Fruit fly (Drosophila melanogaster) whole organism, embryonic: ENCODE data around the gene Mo25.

ENCODE experiments used
- Aef1 ChIP-seq: fragments of 200-800 bp; sonication (Bioruptor generic); IDR thresholded peaks from 3 replicates; pipeline ENCODE4 v1.3.6; 2022; ENCODE audit warnings: missing biosample characterization, missing genetic modification characterization
- Antp ChIP-seq: fragments of 200-800 bp; sonication (Bioruptor generic); optimal IDR thresholded peaks from 3 replicates; lab custom pipeline; 2016; ENCODE audit warnings: missing biosample characterization, missing genetic modification characterization
- CG11560 ChIP-seq: fragments of 200-800 bp; sonication (Bioruptor generic); IDR thresholded peaks from 3 replicates; pipeline ENCODE4 v1.3.6; 2022; ENCODE audit warnings: missing biosample characterization, missing genetic modification characterization
- CG12071 ChIP-seq: fragments of 200-800 bp; sonication (Bioruptor generic); optimal IDR thresholded peaks from 3 replicates; lab custom pipeline; 2018; ENCODE audit warnings: missing biosample characterization, mild to moderate bottlenecking, missing genetic modification characterization
- CG12659 ChIP-seq: fragments of 200-800 bp; sonication (Bioruptor generic); optimal IDR thresholded peaks from 3 replicates; lab custom pipeline; 2017; ENCODE audit warnings: mild to moderate bottlenecking, missing biosample characterization, missing genetic modification reagents, missing genetic modification characterization
- CG12769 ChIP-seq: fragments of 200-800 bp; sonication (Bioruptor generic); optimal IDR thresholded peaks from 2 replicates; lab custom pipeline; 2019; ENCODE audit warnings: missing biosample characterization, mild to moderate bottlenecking, missing genetic modification characterization, moderate library complexity
- CG13424 ChIP-seq: fragments of 200-800 bp; sonication (Bioruptor generic); optimal IDR thresholded peaks from 2 replicates; lab custom pipeline; 2019; ENCODE audit warnings: missing biosample characterization, mild to moderate bottlenecking, missing genetic modification characterization, moderate library complexity
- CG15073 ChIP-seq: fragments of 200-800 bp; sonication (Bioruptor generic); optimal IDR thresholded peaks from 2 replicates; lab custom pipeline; 2016; ENCODE audit warnings: missing biosample characterization, missing genetic modification characterization
- CG15479 ChIP-seq: fragments of 200-800 bp; sonication (Bioruptor generic); optimal IDR thresholded peaks from 3 replicates; lab custom pipeline; 2019; ENCODE audit warnings: missing biosample characterization, mild to moderate bottlenecking, missing genetic modification characterization, moderate library complexity
- CG16815 ChIP-seq: fragments of 200-800 bp; sonication (Bioruptor generic); optimal IDR thresholded peaks from 3 replicates; lab custom pipeline; 2017; ENCODE audit warnings: missing biosample characterization, mild to moderate bottlenecking, missing genetic modification characterization
- CG16863 ChIP-seq: fragments of 200-800 bp; sonication (Bioruptor generic); optimal IDR thresholded peaks from 3 replicates; lab custom pipeline; 2016; ENCODE audit warnings: missing biosample characterization, missing genetic modification characterization
- CG17568 ChIP-seq: fragments of 200-800 bp; sonication (Bioruptor generic); optimal IDR thresholded peaks from 2 replicates; lab custom pipeline; 2018; ENCODE audit warnings: missing biosample characterization, mild to moderate bottlenecking, missing genetic modification characterization, moderate library complexity
- CG17912 ChIP-seq: fragments of 200-800 bp; sonication (Bioruptor generic); optimal IDR thresholded peaks from 2 replicates; lab custom pipeline; 2018; ENCODE audit warnings: missing biosample characterization, mild to moderate bottlenecking, missing genetic modification characterization
- CG18619 ChIP-seq: fragments of 200-800 bp; sonication (Bioruptor generic); optimal IDR thresholded peaks from 3 replicates; lab custom pipeline; 2017; ENCODE audit warnings: missing biosample characterization, mild to moderate bottlenecking, missing genetic modification characterization
- CG2120 ChIP-seq: fragments of 200-800 bp; sonication (Bioruptor generic); optimal IDR thresholded peaks from 3 replicates; lab custom pipeline; 2016; ENCODE audit warnings: missing biosample characterization, missing genetic modification characterization
- CG4282 ChIP-seq: fragments of 200-800 bp; sonication (Bioruptor generic); optimal IDR thresholded peaks from 2 replicates; lab custom pipeline; 2016; ENCODE audit warnings: missing biosample characterization, missing genetic modification characterization
- CG43689 ChIP-seq: fragments of 200-800 bp; sonication (Bioruptor generic); IDR thresholded peaks from 2 replicates; pipeline ENCODE4 v1.3.6; 2022; ENCODE audit warnings: missing biosample characterization, missing genetic modification characterization
- CG4730 ChIP-seq: fragments of 200-800 bp; sonication (Bioruptor generic); IDR thresholded peaks from 2 replicates; pipeline ENCODE4 v1.3.6; 2022; ENCODE audit warnings: missing biosample characterization, missing genetic modification characterization
- CG8924 ChIP-seq: fragments of 200-800 bp; optimal IDR thresholded peaks from 3 replicates; lab custom pipeline; 2019; ENCODE audit warnings: missing biosample characterization, mild to moderate bottlenecking, missing genetic modification characterization, moderate library complexity
- CrebB ChIP-seq: fragments of 200-800 bp; sonication (Bioruptor generic); optimal IDR thresholded peaks from 3 replicates; lab custom pipeline; 2018; ENCODE audit warnings: missing biosample characterization, mild to moderate bottlenecking, missing genetic modification characterization
- D ChIP-seq, 2 experiments: fragments of 200-800 bp in 1 of 2; fragments of >200 bp in 1 of 2; sonication (Bioruptor generic) in 1 of 2; optimal IDR thresholded peaks; 2 replicates in 1 of 2; 3 replicates in 1 of 2; lab custom pipeline; 2017; ENCODE audit warnings: mild to moderate bottlenecking in 1 of 2, missing biosample characterization in 1 of 2, missing genetic modification characterization in 1 of 2, missing genetic modification reagents in 1 of 2
- Dek ChIP-seq: fragments of 200-800 bp; sonication (Bioruptor generic); optimal IDR thresholded peaks from 3 replicates; lab custom pipeline; 2019; ENCODE audit warnings: missing biosample characterization, mild to moderate bottlenecking, missing genetic modification characterization, moderate library complexity
- Gsc ChIP-seq: fragments of 200-800 bp; sonication (Bioruptor generic); IDR thresholded peaks from 2 replicates; pipeline ENCODE4 v1.3.6; 2022; ENCODE audit warnings: missing biosample characterization, missing genetic modification characterization
- HLH54F ChIP-seq: fragments of 200-800 bp; sonication (Bioruptor generic); optimal IDR thresholded peaks from 3 replicates; lab custom pipeline; 2016; ENCODE audit warnings: missing biosample characterization, missing genetic modification characterization
- Hey ChIP-seq: fragments of 200-800 bp; sonication (Bioruptor generic); optimal IDR thresholded peaks from 3 replicates; lab custom pipeline; 2018; ENCODE audit warnings: missing biosample characterization, mild to moderate bottlenecking, missing genetic modification characterization
- Hr3 ChIP-seq: fragments of 200-800 bp; sonication (Bioruptor generic); optimal IDR thresholded peaks from 3 replicates; lab custom pipeline; 2016; ENCODE audit warnings: missing biosample characterization, missing genetic modification characterization
- Hsf ChIP-seq: fragments of 200-800 bp; sonication (Bioruptor generic); optimal IDR thresholded peaks from 3 replicates; lab custom pipeline; 2016; ENCODE audit warnings: missing biosample characterization, missing genetic modification characterization
- Kr ChIP-seq: fragments of 200-800 bp; sonication (Bioruptor generic); optimal IDR thresholded peaks from 2 replicates; lab custom pipeline; 2017; ENCODE audit warnings: missing biosample characterization, mild to moderate bottlenecking, missing genetic modification characterization
- MBD-R2 ChIP-seq: fragments of 200-800 bp; sonication (Bioruptor generic); IDR thresholded peaks from 2 replicates; pipeline ENCODE4 v1.3.6; 2022; ENCODE audit warnings: missing biosample characterization, missing genetic modification characterization
- NC2β ChIP-seq: fragments of 200-800 bp; sonication (Bioruptor generic); optimal IDR thresholded peaks from 2 replicates; lab custom pipeline; 2016; ENCODE audit warnings: missing biosample characterization, missing genetic modification characterization
- Nf-YB ChIP-seq: fragments of 200-800 bp; sonication (Bioruptor generic); optimal IDR thresholded peaks from 3 replicates; lab custom pipeline; 2019; ENCODE audit warnings: missing biosample characterization, mild to moderate bottlenecking, missing genetic modification characterization, moderate library complexity
- NfI ChIP-seq: fragments of 200-800 bp; sonication (Bioruptor generic); optimal IDR thresholded peaks from 3 replicates; lab custom pipeline; 2018; ENCODE audit warnings: missing biosample characterization, mild to moderate bottlenecking, missing genetic modification characterization, moderate library complexity
- Oaz ChIP-seq: fragments of 200-800 bp; sonication (Bioruptor generic); IDR thresholded peaks from 2 replicates; pipeline ENCODE4 v1.3.6; 2022; ENCODE audit warnings: missing biosample characterization, missing genetic modification characterization
- Ravus ChIP-seq: fragments of 200-800 bp; sonication (Bioruptor generic); IDR thresholded peaks from 2 replicates; pipeline ENCODE4 v1.3.6; 2022; ENCODE audit warnings: missing biosample characterization, missing genetic modification characterization
- ara ChIP-seq: fragments of 200-800 bp; sonication (Bioruptor generic); IDR thresholded peaks from 2 replicates; pipeline ENCODE4 v1.3.6; 2022; ENCODE audit warnings: missing biosample characterization, missing genetic modification characterization
- bcd ChIP-seq: fragments of 200-800 bp; sonication (Bioruptor generic); optimal IDR thresholded peaks from 2 replicates; lab custom pipeline; 2017; ENCODE audit warnings: missing biosample characterization, mild to moderate bottlenecking, missing genetic modification characterization
- cg ChIP-seq: fragments of 200-800 bp; sonication (Bioruptor generic); optimal IDR thresholded peaks from 3 replicates; lab custom pipeline; 2019; ENCODE audit warnings: missing biosample characterization, mild to moderate bottlenecking, missing genetic modification characterization, moderate library complexity
- chif ChIP-seq, 2 experiments: fragments of 200-800 bp; sonication (Bioruptor generic); optimal IDR thresholded peaks; 3 replicates each; lab custom pipeline; 2016; ENCODE audit warnings: missing biosample characterization in 2 of 2, missing genetic modification characterization in 2 of 2
- disco-r ChIP-seq: fragments of 200-800 bp; sonication (Bioruptor generic); optimal IDR thresholded peaks from 2 replicates; lab custom pipeline; 2016; ENCODE audit warnings: missing biosample characterization, missing genetic modification characterization
- dmrt99B ChIP-seq: fragments of 200-800 bp; sonication (Bioruptor generic); optimal IDR thresholded peaks from 2 replicates; lab custom pipeline; 2018; ENCODE audit warnings: missing biosample characterization, mild to moderate bottlenecking, missing genetic modification characterization, moderate library complexity
- dysf ChIP-seq: fragments of 200-800 bp; sonication (Bioruptor generic); IDR thresholded peaks from 3 replicates; pipeline ENCODE4 v1.3.6; 2022; ENCODE audit warnings: missing biosample characterization, missing genetic modification characterization
- ftz-f1 ChIP-seq: fragments of 200-800 bp; sonication (Bioruptor generic); optimal IDR thresholded peaks from 2 replicates; lab custom pipeline; 2016; ENCODE audit warnings: missing biosample characterization, missing genetic modification characterization
- gt ChIP-seq: fragments of 200-800 bp; sonication (Bioruptor generic); IDR thresholded peaks from 2 replicates; pipeline ENCODE4 v1.3.6; 2022; ENCODE audit warnings: missing biosample characterization, missing genetic modification characterization
- ham ChIP-seq: fragments of 200-800 bp; sonication (Bioruptor generic); IDR thresholded peaks from 2 replicates; pipeline ENCODE4 v1.3.6; 2022; ENCODE audit warnings: missing biosample characterization, missing genetic modification characterization
- kah ChIP-seq: fragments of 200-800 bp; sonication (Bioruptor generic); optimal IDR thresholded peaks from 2 replicates; lab custom pipeline; 2018; ENCODE audit warnings: missing biosample characterization, mild to moderate bottlenecking, missing genetic modification characterization
- pb ChIP-seq: fragments of 200-800 bp; sonication (Bioruptor generic); optimal IDR thresholded peaks from 3 replicates; lab custom pipeline; 2016; ENCODE audit warnings: missing biosample characterization, missing genetic modification characterization
- sens ChIP-seq: fragments of 200-800 bp; sonication (Bioruptor generic); peaks from one replicate; lab custom pipeline; 2016; ENCODE audit warnings: missing biosample characterization, missing genetic modification characterization
- sug ChIP-seq: fragments of 200-800 bp; optimal IDR thresholded peaks from 2 replicates; lab custom pipeline; 2019; ENCODE audit warnings: missing biosample characterization, mild to moderate bottlenecking, missing genetic modification characterization, moderate library complexity
- tll ChIP-seq, 2 experiments: fragments of 200-800 bp in 1 of 2; fragments of >200 bp in 1 of 2; sonication (Bioruptor generic) in 1 of 2; optimal IDR thresholded peaks; 2 replicates each; lab custom pipeline; 2017 to 2019; ENCODE audit warnings: missing biosample characterization in 2 of 2, missing genetic modification characterization in 2 of 2, mild to moderate bottlenecking in 1 of 2, moderate library complexity in 1 of 2
- tna ChIP-seq: fragments of 200-800 bp; sonication (Bioruptor generic); IDR thresholded peaks from 2 replicates; pipeline ENCODE4 v1.3.6; 2022; ENCODE audit warnings: missing biosample characterization, missing genetic modification characterization; ENCODE audit not compliant: partially characterized antibody
- zfh2 ChIP-seq: fragments of 200-800 bp; sonication (Bioruptor generic); optimal IDR thresholded peaks from 2 replicates; lab custom pipeline; 2016; ENCODE audit warnings: missing biosample characterization, missing genetic modification characterization

Mo25 gene

DNA sequence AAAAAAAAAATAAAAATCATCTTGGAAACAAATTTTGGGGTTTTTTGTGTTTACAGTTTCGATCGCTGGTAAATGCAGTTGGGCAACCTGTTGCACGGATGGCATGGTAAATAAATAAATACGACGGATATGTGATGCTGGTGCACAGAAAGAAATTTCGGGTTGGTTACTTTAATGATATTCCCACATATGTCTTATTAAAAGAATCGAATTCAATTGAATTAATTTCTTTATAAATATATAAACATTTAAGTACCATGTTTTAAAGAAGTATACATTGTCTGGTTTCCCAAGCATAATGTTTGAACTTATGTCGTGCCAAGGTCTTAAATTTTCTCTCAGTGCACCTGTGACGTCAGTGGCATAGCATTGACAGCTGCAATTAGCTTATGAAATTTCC, 47.8 kb downstream of the Mo25 start (continued):
- TF ChIP-seq CG2120 (GFP tag; lab: Kevin White, UChicago): no peak
- no peak for TF ChIP-seq gt (GFP tag; lab: Robert Waterston, UW)
- no peak for TF ChIP-seq tna (GFP tag; lab: Robert Waterston, UW)
- TF ChIP-seq Hr3: peak; percentile 43
- TF ChIP-seq CrebB (tag; lab: Kevin White, UChicago): no peak
- no peak for TF ChIP-seq CG4282 (GFP tag; lab: Kevin White, UChicago)
- TF ChIP-seq zfh2 (GFP tag; lab: Kevin White, UChicago): no peak
- TF ChIP-seq CG43689 (GFP tag; lab: Robert Waterston, UW): no peak
- TF ChIP-seq Nf-YB (GFP tag; lab: Kevin White, UChicago): peak; percentile 37
- TF ChIP-seq Dek (tag; lab: Kevin White, UChicago): no peak
- TF ChIP-seq CG4730 (GFP tag; lab: Robert Waterston, UW): 0 out of 2 replicates have a peak, but pooled peaks have one; percentile 40
- TF ChIP-seq tll (GFP tag; optimal IDR thresholded peaks at IDR 0.05; lab: Kevin White, UChicago): no peak
- TF ChIP-seq CG12769: peak; percentile 14
- peak; percentile 57; the same call in 1 of the 2 replicates for TF ChIP-seq ara (GFP tag; lab: Robert Waterston, UW)
- peak; percentile 33 for TF ChIP-seq CG12659 (GFP tag; lab: Kevin White, UChicago)
- no peak for TF ChIP-seq Ravus (GFP tag; lab: Robert Waterston, UW)
- TF ChIP-seq Oaz (GFP tag; lab: Robert Waterston, UW): peak; percentile 47; the same call in 1 of the 2 replicates
- peak; percentile 10 for TF ChIP-seq CG16815 (GFP tag; lab: Kevin White, UChicago)
- peak; percentile 98 for TF ChIP-seq kah (GFP tag; lab: Kevin White, UChicago)
- peak; percentile 27 for TF ChIP-seq sug (tag; lab: Kevin White, UChicago)
- TF ChIP-seq ham (GFP tag; lab: Robert Waterston, UW): no peak
- peak; percentile 57; the same call in 2 of the 3 replicates for TF ChIP-seq dysf (GFP tag; lab: Robert Waterston, UW)
- peak; percentile 25 for TF ChIP-seq Hsf
- TF ChIP-seq ftz-f1 (GFP tag; lab: Kevin White, UChicago): no peak
- no peak for TF ChIP-seq HLH54F (GFP tag; lab: Kevin White, UChicago)
- no peak for TF ChIP-seq Aef1 (GFP tag; lab: Robert Waterston, UW)
- peak; percentile 46 for TF ChIP-seq bcd (GFP tag; lab: Kevin White, UChicago)
- peak; percentile 36 for TF ChIP-seq NfI
- TF ChIP-seq CG18619: peak; percentile 47
- TF ChIP-seq NC2β (GFP tag; lab: Kevin White, UChicago): no peak
- TF ChIP-seq CG15479 (GFP tag; lab: Kevin White, UChicago): no peak
- no peak for TF ChIP-seq Hey (tag; lab: Kevin White, UChicago)
- TF ChIP-seq pb (GFP tag; lab: Kevin White, UChicago): no peak
- no peak for TF ChIP-seq CG15073 (GFP tag; lab: Kevin White, UChicago)
- no peak for TF ChIP-seq Kr (GFP tag; lab: Kevin White, UChicago)
- TF ChIP-seq CG17568 (GFP tag; lab: Kevin White, UChicago): peak; percentile 12
- no peak for TF ChIP-seq CG11560 (tag; lab: Robert Waterston, UW)
- peak; percentile 77 for TF ChIP-seq dmrt99B
- TF ChIP-seq chif (GFP tag; optimal IDR thresholded peaks at IDR 0.05; lab: Kevin White, UChicago): peak in 1 of 2 experiments; percentile 18
- TF ChIP-seq CG12071 (GFP tag; lab: Kevin White, UChicago): no peak
- TF ChIP-seq disco-r (GFP tag; lab: Kevin White, UChicago): no peak
- TF ChIP-seq cg (GFP tag; lab: Kevin White, UChicago): no peak
- no peak for TF ChIP-seq Antp (GFP tag; lab: Kevin White, UChicago)
- peak; percentile 65 for TF ChIP-seq sens (GFP tag; lab: Kevin White, UChicago)
- no peak for TF ChIP-seq Gsc (GFP tag; lab: Robert Waterston, UW)
- no peak for TF ChIP-seq CG17912 (GFP tag; lab: Kevin White, UChicago)
- peak; percentile 82 for TF ChIP-seq CG13424 (tag; lab: Kevin White, UChicago)
- TF ChIP-seq MBD-R2: no peak
- peak; percentile 75 for TF ChIP-seq CG8924
- TF ChIP-seq CG16863 (GFP tag; lab: Kevin White, UChicago): no peak
- TF ChIP-seq D (optimal IDR thresholded peaks at IDR 0.05; lab: Kevin White, UChicago): no peak
- TF ChIP-seq D (GFP tag; optimal IDR thresholded peaks at IDR 0.05; lab: Kevin White, UChicago): peak; percentile 72
